Fruit fly (Drosophila melanogaster) ovary, adult (tissue): ENCODE measurements around the gene rempA.
A peak's percentile ranks its signal among the peaks of the same experiment; 100 is the strongest.

Experiments
- CG17801 ChIP-seq: fragments of 200-800 bp; optimal IDR thresholded peaks from 2 replicates; lab custom pipeline; 2019; ENCODE audit warnings: missing biosample characterization, mild to moderate bottlenecking, missing genetic modification characterization, moderate library complexity; ENCODE audit not compliant: partially characterized antibody

The rempA gene

dm6 chr2L:574226-574625 is 14.1 kb upstream of the rempA start, which contains the start of the genes Ipk2 and cold:
Gene Ipk2, minus strand, starts transcription at chr2L:574264.
Gene cold, plus strand, starts transcription at chr2L:574291.
- TF ChIP-seq CG17801 (GFP tag; lab: Kevin White, UChicago) = peak; percentile 81

- TF ChIP-seq CG17801 (GFP tag; lab: Kevin White, UChicago) = peak; percentile 28
These were observed 7.9 kb upstream of the rempA start, which contains the start of the genes Nle and Sf3b1 for dm6 chr2L:568030-568429. Gene Nle, minus strand, starts transcription at chr2L:568121. Gene Sf3b1, plus strand, starts transcription at chr2L:568340.

- no peak for TF ChIP-seq CG17801 (GFP tag; lab: Kevin White, UChicago)
These were observed 3.9 kb upstream of the rempA start, which contains the start of the genes uncNacbeta and CG2794 for dm6 chr2L:563769-564550. Gene uncNacbeta, minus strand, starts transcription at chr2L:563819. Gene CG2794, plus strand, starts transcription at chr2L:564163.

dm6 chr2L:563314-563713 is 3.2 kb upstream of the rempA start:
- TF ChIP-seq CG17801 (GFP tag; lab: Kevin White, UChicago) = no peak

dm6 chr2L:559311-559710 is 799 bp downstream of the rempA start, which contains the start of gene Tspo:
Gene Tspo, plus strand, starts transcription at chr2L:559612.
- no peak for TF ChIP-seq CG17801 (GFP tag; lab: Kevin White, UChicago)

dm6 chr2L:552432-552929 is 7.6 kb downstream of the rempA start, which contains the start of gene Ets21C:
Gene Ets21C, minus strand, starts transcription at chr2L:552923.
- peak; percentile 30 for TF ChIP-seq CG17801 (GFP tag; lab: Kevin White, UChicago)

dm6 chr2L:549637-550036 is 10.5 kb downstream of the rempA start:
- no peak for TF ChIP-seq CG17801 (GFP tag; lab: Kevin White, UChicago)

- TF ChIP-seq CG17801 (GFP tag; lab: Kevin White, UChicago) = no peak
These were observed 12.1 kb downstream of the rempA start for dm6 chr2L:547978-548377.

- TF ChIP-seq CG17801 (GFP tag; lab: Kevin White, UChicago) = no peak
These were observed 15.5 kb downstream of the rempA start, which contains the start of the genes Spp and nAChRbeta3 for dm6 chr2L:544444-545179. Gene Spp, minus strand, starts transcription at chr2L:544653. Gene nAChRbeta3, plus strand, starts transcription at chr2L:545129.

dm6 chr2L:543799-544198 is 16.3 kb downstream of the rempA start:
- TF ChIP-seq CG17801 (GFP tag; lab: Kevin White, UChicago) = no peak

- no peak for TF ChIP-seq CG17801 (GFP tag; lab: Kevin White, UChicago)
These were observed 17.7 kb downstream of the rempA start, which contains the start of gene lwr for dm6 chr2L:542338-542967. Gene lwr, minus strand, starts transcription at chr2L:542580.

- TF ChIP-seq CG17801 (GFP tag; lab: Kevin White, UChicago) = peak; percentile 29
These were observed 19.4 kb downstream of the rempA start for dm6 chr2L:540572-541210.

dm6 chr2L:533734-534133 is 26.4 kb downstream of the rempA start:
- no peak for TF ChIP-seq CG17801 (GFP tag; lab: Kevin White, UChicago)

dm6 chr2L:530245-530644 is 29.9 kb downstream of the rempA start:
- TF ChIP-seq CG17801 (GFP tag; lab: Kevin White, UChicago) = no peak
